Fruit fly (Drosophila melanogaster): ENCODE data around the gene CG9215.

CG9215 gene

DNA sequence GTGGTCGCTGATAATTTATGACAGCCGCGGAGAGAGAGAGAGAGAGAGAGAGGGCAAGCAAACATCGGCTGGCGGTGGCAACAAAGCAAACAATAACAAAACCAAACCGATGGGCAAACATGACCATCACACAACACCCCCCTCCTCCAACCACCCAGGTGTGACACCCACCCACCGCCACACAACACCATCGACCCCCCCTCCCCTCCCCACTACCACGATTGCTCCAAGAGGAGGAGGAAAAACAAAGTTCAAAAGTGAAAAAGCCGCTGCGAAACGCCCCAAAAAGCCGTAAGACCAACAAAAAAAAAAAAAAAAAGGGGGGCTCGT, 36.9 kb upstream of the CG9215 start (continued):
- TF ChIP-seq CG11093 (GFP tag; IDR thresholded peaks at IDR 0.05) (no peak), dmrt99B (tag; optimal IDR thresholded peaks at IDR 0.05) (peak; percentile 3), Xrp1 (GFP tag; IDR thresholded peaks at IDR 0.05) (no peak), da (GFP tag; optimal IDR thresholded peaks at IDR 0.05) (no peak), CG3281 (GFP tag; optimal IDR thresholded peaks at IDR 0.05) (no peak), shn (GFP tag; optimal IDR thresholded peaks at IDR 0.05) (no peak), crc (GFP tag; optimal IDR thresholded peaks at IDR 0.05) (no peak), Bgb (GFP tag; IDR thresholded peaks at IDR 0.05; ENCODE audit: partially characterized antibody) (no peak), chn (GFP tag; optimal IDR thresholded peaks at IDR 0.05) (no peak), Blimp-1 (GFP tag; optimal IDR thresholded peaks at IDR 0.05) (no peak), repo (GFP tag; optimal IDR thresholded peaks at IDR 0.05) (no peak), CG4617 (GFP tag; optimal IDR thresholded peaks at IDR 0.05; ENCODE audit: borderline replicate concordance) (no peak), CG10543 (GFP tag; optimal IDR thresholded peaks at IDR 0.05) (peak; percentile 2), sd (tag; optimal IDR thresholded peaks at IDR 0.05) (no peak), her (GFP tag; optimal IDR thresholded peaks at IDR 0.05) (no peak), org-1 (GFP tag; optimal IDR thresholded peaks at IDR 0.05) (peak; percentile 19), CoRest (tag; optimal IDR thresholded peaks at IDR 0.05) (peak; percentile 0), Med (GFP tag) (no peak), CG43689 (GFP tag; IDR thresholded peaks at IDR 0.05) (0 out of 2 replicates have a peak, but pooled peaks have one; percentile 2), Spps (tag; optimal IDR thresholded peaks at IDR 0.05) (no peak), dpn (GFP tag; optimal IDR thresholded peaks at IDR 0.05) (no peak), CG13894 (tag; optimal IDR thresholded peaks at IDR 0.05) (no peak), Aef1 (GFP tag; IDR thresholded peaks at IDR 0.05) (no peak), Rfx (GFP tag; IDR thresholded peaks at IDR 0.05) (no peak), CG16863 (GFP tag; optimal IDR thresholded peaks at IDR 0.05) (no peak), C15 (GFP tag; IDR thresholded peaks at IDR 0.05) (no peak), Neu2 (GFP tag; optimal IDR thresholded peaks at IDR 0.05; ENCODE audit: borderline replicate concordance) (no peak), vvl (GFP tag; IDR thresholded peaks at IDR 0.05) (no peak), CG33213 (GFP tag; optimal IDR thresholded peaks at IDR 0.05) (no peak), hb (GFP tag; IDR thresholded peaks at IDR 0.05; ENCODE audit: partially characterized antibody) (no peak), NFAT (GFP tag; IDR thresholded peaks at IDR 0.05) (no peak), CrebB (tag; optimal IDR thresholded peaks at IDR 0.05) (peak; percentile 1), E2f1 (GFP tag; IDR thresholded peaks at IDR 0.05) (peak; percentile 1; the same call in 1 of the 2 replicates), D19B (GFP tag; optimal IDR thresholded peaks at IDR 0.05) (no peak), crp (GFP tag; optimal IDR thresholded peaks at IDR 0.05) (no peak), CG9609 (GFP tag; optimal IDR thresholded peaks at IDR 0.05) (no peak), Antp (GFP tag; optimal IDR thresholded peaks at IDR 0.05) (no peak), CG8089 (GFP tag; optimal IDR thresholded peaks at IDR 0.05) (no peak), sug (tag; optimal IDR thresholded peaks at IDR 0.05) (peak; percentile 52), CG18262 (tag; optimal IDR thresholded peaks at IDR 0.05) (peak; percentile 11), Dip2 (GFP tag; IDR thresholded peaks at IDR 0.05) (no peak), HHEX (GFP tag; optimal IDR thresholded peaks at IDR 0.05) (no peak), ERR (GFP tag; optimal IDR thresholded peaks at IDR 0.05) (no peak), fru (optimal IDR thresholded peaks at IDR 0.05) (no peak), slbo (GFP tag; IDR thresholded peaks at IDR 0.05) (no peak), CG11560 (tag; IDR thresholded peaks at IDR 0.05) (no peak), CG6791 (GFP tag; IDR thresholded peaks at IDR 0.05; ENCODE audit: partially characterized antibody) (no peak), caup (GFP tag; optimal IDR thresholded peaks at IDR 0.05; ENCODE audit: severe bottlenecking) (no peak), CG10274 (GFP tag; optimal IDR thresholded peaks at IDR 0.05) (no peak), zf30C (GFP tag; optimal IDR thresholded peaks at IDR 0.05) (no peak), unpg (GFP tag; optimal IDR thresholded peaks at IDR 0.05) (peak; percentile 18), CG6654 (GFP tag; optimal IDR thresholded peaks at IDR 0.05) (no peak)

Measured in whole organism, embryonic.